Worm (Caenorhabditis elegans) whole organism, L1 larva: Measurements from ENCODE around the gene Y54G2A.41.

Experiments
- C04F5.9 ChIP-seq: sonication (generic microtip); optimal IDR thresholded peaks from 2 replicates; lab custom pipeline; 2016; ENCODE audit warnings: missing genetic modification characterization, missing compliant biosample characterization
- F16B12.6 ChIP-seq: fragments of 150-350 bp; optimal IDR thresholded peaks from 2 replicates; lab custom pipeline; 2014; ENCODE audit warnings: missing biosample characterization, missing genetic modification characterization
- aha-1 ChIP-seq: fragments of 150-350 bp; optimal IDR thresholded peaks from 2 replicates; lab custom pipeline; 2014; ENCODE audit warnings: missing biosample characterization, missing genetic modification characterization
- aly-2 ChIP-seq: fragments of 150-350 bp; optimal IDR thresholded peaks from 2 replicates; lab custom pipeline; 2014; ENCODE audit warnings: missing biosample characterization, missing genetic modification characterization
- ama-1 ChIP-seq: fragments of 150-350 bp; optimal IDR thresholded peaks from 2 replicates; lab custom pipeline; 2014
- ceh-82 ChIP-seq, 3 experiments: fragments of 150-350 bp in 1 of 3; sonication (generic microtip) in 2 of 3; optimal IDR thresholded peaks; 2 replicates each; lab custom pipeline; 2014 to 2017; ENCODE audit warnings: missing biosample characterization in 3 of 3, missing genetic modification characterization in 3 of 3
- dpl-1 ChIP-seq, 3 experiments: fragments of 150-350 bp in 2 of 3; sonication (generic microtip) in 1 of 3; optimal IDR thresholded peaks; 2 replicates each; lab custom pipeline; 2014 to 2017; ENCODE audit warnings: missing biosample characterization in 3 of 3, missing genetic modification characterization in 3 of 3, missing genetic modification reagents in 3 of 3
- dsc-1 ChIP-seq: sonication (generic microtip); optimal IDR thresholded peaks from 2 replicates; lab custom pipeline; 2016; ENCODE audit warnings: mild to moderate bottlenecking, missing genetic modification characterization, missing compliant biosample characterization
- efl-1 ChIP-seq, 4 experiments: fragments of 150-350 bp; optimal IDR thresholded peaks in 3 of 4; peaks in 1 of 4; 1 replicate in 1 of 4; 2 replicates in 3 of 4; lab custom pipeline; 2014; ENCODE audit warnings: missing biosample characterization in 2 of 4, missing genetic modification characterization in 2 of 4, missing genetic modification reagents in 2 of 4
- egl-27 ChIP-seq, 2 experiments: fragments of 150-350 bp in 1 of 2; sonication (generic microtip); optimal IDR thresholded peaks; 3 replicates each; lab custom pipeline; 2017 to 2018; ENCODE audit warnings: missing biosample characterization in 2 of 2, missing genetic modification characterization in 2 of 2, missing genetic modification reagents in 2 of 2
- elt-2 ChIP-seq: sonication (generic microtip); optimal IDR thresholded peaks from 2 replicates; lab custom pipeline; 2016; ENCODE audit warnings: missing genetic modification characterization, mild to moderate bottlenecking, inconsistent platforms, missing compliant biosample characterization, missing genetic modification reagents
- ets-5 ChIP-seq: fragments of 200-800 bp; sonication (Bioruptor generic); IDR thresholded peaks from 2 replicates; pipeline ENCODE4 v1.3.6; 2022; ENCODE audit warnings: missing genetic modification characterization, missing compliant biosample characterization
- fkh-4 ChIP-seq: sonication (generic microtip); optimal IDR thresholded peaks from 2 replicates; lab custom pipeline; 2016; ENCODE audit warnings: missing compliant biosample characterization, missing genetic modification characterization, borderline replicate concordance
- fkh-8 ChIP-seq: sonication (generic microtip); optimal IDR thresholded peaks from 2 replicates; lab custom pipeline; 2016; ENCODE audit warnings: mild to moderate bottlenecking, missing genetic modification characterization, missing compliant biosample characterization
- hpl-2 ChIP-seq: fragments of 150-350 bp; optimal IDR thresholded peaks from 2 replicates; lab custom pipeline; 2014; ENCODE audit warnings: missing biosample characterization, missing genetic modification reagents, missing genetic modification characterization
- irx-1 ChIP-seq: sonication (generic microtip); optimal IDR thresholded peaks from 2 replicates; lab custom pipeline; 2016; ENCODE audit warnings: missing genetic modification characterization, missing compliant biosample characterization
- jun-1 ChIP-seq: fragments of 150-350 bp; optimal IDR thresholded peaks from 2 replicates; lab custom pipeline; 2014; ENCODE audit warnings: missing biosample characterization, missing genetic modification reagents, missing genetic modification characterization
- lin-14 ChIP-seq: fragments of 200-800 bp; sonication (Bioruptor generic); optimal IDR thresholded peaks from 2 replicates; lab custom pipeline; 2018; ENCODE audit warnings: mild to moderate bottlenecking, missing genetic modification characterization, moderate library complexity, missing compliant biosample characterization
- lin-15B ChIP-seq: fragments of 150-350 bp; sonication (generic microtip); optimal IDR thresholded peaks from 3 replicates; lab custom pipeline; 2014; ENCODE audit warnings: missing biosample characterization, missing genetic modification characterization
- lin-35 ChIP-seq, 2 experiments: fragments of 150-350 bp; optimal IDR thresholded peaks; 2 replicates each; lab custom pipeline; 2014; ENCODE audit warnings: missing biosample characterization in 2 of 2, missing genetic modification characterization in 2 of 2, missing genetic modification reagents in 2 of 2
- lsy-2 ChIP-seq, 2 experiments: fragments of 150-350 bp; optimal IDR thresholded peaks; 2 replicates each; lab custom pipeline; 2014; ENCODE audit warnings: missing biosample characterization in 2 of 2, missing genetic modification characterization in 2 of 2
- mab-9 ChIP-seq: fragments of 200-800 bp; sonication (Bioruptor generic); IDR thresholded peaks from 2 replicates; pipeline ENCODE4 v1.3.6; 2022; ENCODE audit warnings: missing genetic modification reagents, missing genetic modification characterization, missing compliant biosample characterization
- mep-1 ChIP-seq: fragments of 150-350 bp; optimal IDR thresholded peaks from 2 replicates; lab custom pipeline; 2014; ENCODE audit warnings: missing biosample characterization, missing genetic modification characterization
- nhr-12 ChIP-seq: sonication (generic microtip); optimal IDR thresholded peaks from 2 replicates; lab custom pipeline; 2017; ENCODE audit warnings: missing biosample characterization, missing genetic modification characterization
- nhr-20 ChIP-seq: sonication (generic microtip); optimal IDR thresholded peaks from 2 replicates; lab custom pipeline; 2016; ENCODE audit warnings: mild to moderate bottlenecking, missing genetic modification characterization, missing compliant biosample characterization
- nhr-28 ChIP-seq: fragments of 150-350 bp; optimal IDR thresholded peaks from 2 replicates; lab custom pipeline; 2014; ENCODE audit warnings: missing biosample characterization, missing genetic modification characterization
- nhr-76 ChIP-seq: sonication (generic microtip); optimal IDR thresholded peaks from 2 replicates; lab custom pipeline; 2017; ENCODE audit warnings: missing biosample characterization, missing genetic modification characterization
- nhr-84 ChIP-seq: sonication (generic microtip); optimal IDR thresholded peaks from 2 replicates; lab custom pipeline; 2017; ENCODE audit warnings: missing biosample characterization, missing genetic modification characterization
- pag-3 ChIP-seq: sonication (generic microtip); optimal IDR thresholded peaks from 2 replicates; lab custom pipeline; 2017; ENCODE audit warnings: missing genetic modification characterization, mild to moderate bottlenecking, missing compliant biosample characterization, antibody characterized with exemption, borderline replicate concordance; ENCODE audit not compliant: insufficient read depth
- pqm-1 ChIP-seq: sonication (generic microtip); optimal IDR thresholded peaks from 3 replicates; lab custom pipeline; 2017; ENCODE audit warnings: missing biosample characterization, missing genetic modification characterization
- rnt-1 ChIP-seq: sonication (generic microtip); optimal IDR thresholded peaks from 2 replicates; lab custom pipeline; 2016; ENCODE audit warnings: mild to moderate bottlenecking, missing genetic modification characterization, moderate library complexity, missing compliant biosample characterization
- snpc-4 ChIP-seq: fragments of 150-350 bp; optimal IDR thresholded peaks from 2 replicates; lab custom pipeline; 2014; ENCODE audit warnings: missing biosample characterization, missing genetic modification characterization
- sup-37 ChIP-seq: fragments of 200-800 bp; sonication (Bioruptor generic); optimal IDR thresholded peaks from 2 replicates; lab custom pipeline; 2018; ENCODE audit warnings: mild to moderate bottlenecking, missing genetic modification characterization, missing compliant biosample characterization
- tbx-2 ChIP-seq: sonication (generic microtip); optimal IDR thresholded peaks from 2 replicates; lab custom pipeline; 2016; ENCODE audit warnings: missing genetic modification characterization, missing compliant biosample characterization
- tlp-1 ChIP-seq: fragments of 150-350 bp; optimal IDR thresholded peaks from 2 replicates; lab custom pipeline; 2014; ENCODE audit warnings: missing biosample characterization, missing genetic modification characterization
- unc-30 ChIP-seq: sonication (generic microtip); optimal IDR thresholded peaks from 2 replicates; lab custom pipeline; 2017; ENCODE audit warnings: missing biosample characterization, missing genetic modification characterization
- unc-62 ChIP-seq: fragments of 150-350 bp; optimal IDR thresholded peaks from 2 replicates; lab custom pipeline; 2014; ENCODE audit warnings: missing biosample characterization, missing genetic modification reagents, missing genetic modification characterization
- unc-98 ChIP-seq: fragments of 200-800 bp; sonication (Bioruptor generic); IDR thresholded peaks from 2 replicates; pipeline ENCODE4 v1.3.6; 2022; ENCODE audit warnings: missing genetic modification characterization, missing compliant biosample characterization
- zag-1 ChIP-seq: fragments of 150-350 bp; optimal IDR thresholded peaks from 2 replicates; lab custom pipeline; 2014; ENCODE audit warnings: missing biosample characterization, missing genetic modification characterization
- ztf-4 ChIP-seq: fragments of 150-350 bp; optimal IDR thresholded peaks from 2 replicates; lab custom pipeline; 2014; ENCODE audit warnings: missing biosample characterization, missing genetic modification characterization

Y54G2A.41 gene

ce11 chrIV:2762380-2762779 is 10.7 kb downstream of the Y54G2A.41 start, which contains the start of gene Y54G2A.77:
Gene Y54G2A.77 (plus strand): TSS chrIV:2762680.
- TF ChIP-seq snpc-4 (no peak), mep-1 (tag; lab: Kevin White, UChicago) (no peak), lin-14 (GFP tag; lab: Kevin White, UChicago) (no peak), fkh-8 (tag; lab: Kevin White, UChicago) (no peak), aly-2 (no peak), nhr-12 (tag; lab: Kevin White, UChicago) (no peak), lin-35 (GFP tag; optimal IDR thresholded peaks at IDR 0.05; lab: Kevin White, UChicago) (no peak), jun-1 (tag; lab: Kevin White, UChicago) (no peak), C04F5.9 (no peak), unc-62 (no peak), aha-1 (no peak), ets-5 (GFP tag; lab: Robert Waterston, UW) (no peak), pag-3 (tag; lab: Kevin White, UChicago) (no peak), nhr-20 (tag; lab: Kevin White, UChicago) (no peak), sup-37 (GFP tag; lab: Kevin White, UChicago) (no peak), nhr-84 (tag; lab: Kevin White, UChicago) (no peak), tlp-1 (tag; lab: Kevin White, UChicago) (no peak)
- TF ChIP-seq, all 84 proteins: peak for 0

DNA sequence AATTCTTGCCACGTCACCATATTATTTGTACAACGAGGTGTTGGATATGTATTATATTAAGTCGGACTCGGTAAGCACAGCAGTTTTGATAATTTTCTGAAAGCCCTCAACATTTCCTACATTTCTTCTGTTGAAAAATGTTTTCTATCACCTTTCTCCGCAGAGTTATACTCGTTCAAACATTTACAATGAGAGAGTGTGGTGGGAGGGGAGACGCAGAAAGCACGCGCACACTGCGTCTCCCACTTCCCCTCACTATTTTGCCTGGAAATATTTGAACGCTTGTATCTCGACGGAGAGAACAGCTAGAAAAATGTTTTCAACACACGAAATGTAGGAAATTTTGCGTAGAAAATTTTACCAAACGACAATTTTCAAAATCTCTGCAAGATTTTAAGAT is 12.5 kb downstream of the Y54G2A.41 start:
- TF ChIP-seq irx-1 (tag; lab: Kevin White, UChicago), result no peak
- TF ChIP-seq nhr-12 (tag; lab: Kevin White, UChicago), result no peak
- no peak for TF ChIP-seq dpl-1 (GFP tag; optimal IDR thresholded peaks at IDR 0.05; lab: Kevin White, UChicago)
- TF ChIP-seq tbx-2, result no peak
- TF ChIP-seq dsc-1 (tag; lab: Kevin White, UChicago), result no peak
- no peak for TF ChIP-seq lin-15B (tag; lab: Kevin White, UChicago)
- no peak for TF ChIP-seq nhr-84 (tag; lab: Kevin White, UChicago)
- TF ChIP-seq rnt-1 (tag; lab: Kevin White, UChicago), result no peak
- TF ChIP-seq fkh-8 (tag; lab: Kevin White, UChicago), result no peak
- TF ChIP-seq unc-30 (tag; lab: Kevin White, UChicago), result no peak
- TF ChIP-seq nhr-28 (tag; lab: Kevin White, UChicago), result no peak
- TF ChIP-seq fkh-4 (tag; lab: Kevin White, UChicago), result no peak
- no peak for TF ChIP-seq unc-98 (GFP tag; lab: Robert Waterston, UW)
- TF ChIP-seq nhr-20 (tag; lab: Kevin White, UChicago), result no peak

DNA sequence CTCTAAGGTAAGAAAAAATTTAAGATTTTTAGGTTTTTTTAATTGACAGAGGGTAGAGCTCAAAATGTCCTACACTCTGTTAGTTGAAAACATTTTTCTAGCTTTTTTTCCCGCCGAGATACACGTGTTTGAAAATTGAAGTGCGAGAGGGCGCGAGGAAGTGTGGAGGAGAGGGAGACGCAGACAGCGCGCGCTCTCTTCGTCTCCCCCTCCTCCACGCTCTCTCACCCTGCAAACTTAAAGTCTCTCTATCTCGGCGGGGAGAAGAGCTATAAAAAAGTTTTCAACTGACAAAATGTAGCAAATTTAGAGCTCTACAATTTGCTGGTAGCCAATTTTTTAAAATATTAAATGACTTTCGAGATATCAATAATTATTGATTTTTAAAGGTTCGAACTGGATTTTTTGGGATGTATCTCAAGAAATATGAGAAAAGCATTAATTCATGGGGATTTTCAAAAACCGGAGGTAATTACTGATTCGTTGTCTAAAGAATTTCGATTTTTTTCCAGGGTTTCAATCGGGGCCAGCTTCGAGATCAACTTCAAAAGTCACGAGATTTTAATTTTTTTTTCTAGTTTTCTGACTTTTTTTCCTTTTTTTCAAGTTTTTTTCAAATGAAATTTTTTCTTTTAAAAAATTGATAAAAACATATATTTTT is 13.5 kb downstream of the Y54G2A.41 start:
- no peak for TF ChIP-seq elt-2 (tag; lab: Kevin White, UChicago)
- TF ChIP-seq lsy-2 (tag; optimal IDR thresholded peaks at IDR 0.05; lab: Kevin White, UChicago), result peak in 1 of 2 experiments; percentile 14
- TF ChIP-seq tlp-1 (tag; lab: Kevin White, UChicago), result no peak
- no peak for TF ChIP-seq efl-1 (optimal IDR thresholded peaks at IDR 0.05; lab: Kevin White, UChicago)
- TF ChIP-seq efl-1 (GFP tag; optimal IDR thresholded peaks at IDR 0.05 in 1 of 2; lab: Kevin White, UChicago), result peak in 1 of 2 experiments; percentile 67
- TF ChIP-seq mab-9, result no peak
- no peak for TF ChIP-seq hpl-2
- no peak for TF ChIP-seq dsc-1 (tag; lab: Kevin White, UChicago)
- TF ChIP-seq pqm-1, result no peak
- TF ChIP-seq F16B12.6 (tag; lab: Kevin White, UChicago), result no peak
- TF ChIP-seq irx-1 (tag; lab: Kevin White, UChicago), result no peak
- TF ChIP-seq ama-1 (lab: Kevin White, UChicago), result peak; percentile 39
- no peak for TF ChIP-seq dpl-1 (GFP tag; optimal IDR thresholded peaks at IDR 0.05; lab: Kevin White, UChicago)
- no peak for TF ChIP-seq egl-27 (tag; optimal IDR thresholded peaks at IDR 0.05; lab: Kevin White, UChicago)
- TF ChIP-seq ceh-82 (tag; optimal IDR thresholded peaks at IDR 0.05; lab: Kevin White, UChicago), result no peak
- TF ChIP-seq zag-1 (tag; lab: Kevin White, UChicago), result no peak
- TF ChIP-seq ztf-4, result peak; percentile 6
- TF ChIP-seq nhr-76, result no peak
- TF ChIP-seq lin-35 (GFP tag; optimal IDR thresholded peaks at IDR 0.05; lab: Kevin White, UChicago), result no peak
